Worm (Caenorhabditis elegans) whole organism, early embryonic: Measurements from ENCODE around the gene glb-11.

Experiments
- ama-1 ChIP-seq: fragments of 150-350 bp; optimal IDR thresholded peaks from 2 replicates; lab custom pipeline; 2014
- hnd-1 ChIP-seq: sonication (generic microtip); optimal IDR thresholded peaks from 2 replicates; lab custom pipeline; 2016; ENCODE audit warnings: missing genetic modification characterization, missing compliant biosample characterization
- pes-1 ChIP-seq: fragments of 200-800 bp; sonication (Bioruptor generic); IDR thresholded peaks from 2 replicates; pipeline ENCODE4 v1.3.6; 2022; ENCODE audit warnings: missing genetic modification reagents, missing genetic modification characterization, missing compliant biosample characterization
- scrt-1 ChIP-seq: fragments of 200-800 bp; sonication (Bioruptor generic); IDR thresholded peaks from 2 replicates; pipeline ENCODE4 v1.3.6; 2022; ENCODE audit warnings: missing genetic modification characterization, missing compliant biosample characterization
- tra-4 ChIP-seq: sonication (generic microtip); optimal IDR thresholded peaks from 2 replicates; lab custom pipeline; 2017; ENCODE audit warnings: missing genetic modification characterization, missing compliant biosample characterization

DNA sequence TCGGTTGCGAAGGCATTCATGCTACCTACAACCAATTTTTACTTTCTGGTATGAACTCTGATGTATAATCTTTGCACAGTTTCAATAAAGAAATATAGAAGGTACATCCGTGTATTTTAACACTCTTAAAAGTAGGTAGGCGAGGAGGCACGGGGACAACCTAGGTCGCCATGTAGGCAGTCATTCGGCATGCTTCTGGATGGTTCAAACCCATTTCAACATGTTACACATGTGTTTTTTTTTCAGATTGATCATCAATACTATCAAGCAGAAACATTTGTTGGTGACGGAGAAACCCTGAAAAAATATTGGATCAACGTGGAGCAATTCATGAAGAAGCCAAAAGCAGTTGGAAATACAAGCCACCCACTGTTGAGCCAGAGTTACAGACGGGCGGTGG lies 15.0 kb upstream of the glb-11 start:
- no peak for TF ChIP-seq scrt-1 (GFP tag; lab: Robert Waterston, UW)
- TF ChIP-seq tra-4 (tag; lab: Kevin White, UChicago): no peak
- no peak for TF ChIP-seq hnd-1 (tag; lab: Kevin White, UChicago)
- TF ChIP-seq ama-1 (lab: Kevin White, UChicago): no peak
- TF ChIP-seq pes-1: no peak
